Fruit fly (Drosophila melanogaster) whole organism, wandering third instar larva: ENCODE measurements around the gene Drp1.

Experiments used
- CG9705 ChIP-seq: fragments of 200-800 bp; sonication (Bioruptor generic); optimal IDR thresholded peaks from 2 replicates; lab custom pipeline; 2018; ENCODE audit warnings: missing biosample characterization, mild to moderate bottlenecking, missing genetic modification characterization
- GATAd ChIP-seq: sonication (Bioruptor generic); optimal IDR thresholded peaks from 2 replicates; lab custom pipeline; 2016; ENCODE audit warnings: missing biosample characterization, missing genetic modification characterization
- HLH106 ChIP-seq: fragments of 200-800 bp; optimal IDR thresholded peaks from 3 replicates; lab custom pipeline; 2019; ENCODE audit warnings: missing biosample characterization, mild to moderate bottlenecking, missing genetic modification characterization, moderate library complexity
- fru ChIP-seq: fragments of 200-800 bp; sonication (Bioruptor generic); optimal IDR thresholded peaks from 3 replicates; lab custom pipeline; 2016; ENCODE audit warnings: missing biosample characterization, mild to moderate bottlenecking, missing genetic modification characterization

DNA sequence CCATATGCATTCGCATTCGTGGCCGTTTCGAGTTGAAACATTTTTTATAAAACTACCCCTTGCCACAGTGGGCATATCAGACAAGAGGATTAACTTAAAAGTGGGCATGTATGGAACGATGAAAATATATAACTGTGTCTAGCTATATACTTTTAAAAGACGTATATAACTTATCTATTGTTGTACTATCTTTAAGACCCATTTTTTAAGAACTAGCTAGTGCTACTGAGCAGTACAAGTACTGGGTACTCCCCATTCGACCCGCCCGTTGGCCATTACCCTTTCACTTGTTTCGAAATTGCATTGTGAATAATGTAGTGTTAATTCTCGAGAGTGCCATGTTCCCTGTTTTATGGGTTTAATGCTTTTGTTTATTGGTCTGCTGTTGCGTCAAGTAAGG lies 21.5 kb upstream of the Drp1 start:
- TF ChIP-seq GATAd (GFP tag; lab: Kevin White, UChicago) (no peak), CG9705 (no peak), HLH106 (tag; lab: Kevin White, UChicago) (no peak), fru (peak; percentile 8)
